Fruit fly (Drosophila melanogaster) S2 (cell line): ENCODE results near the gene Polr1H.

Experiments
- CG8478 ChIP-seq: fragments of >200 bp; optimal IDR thresholded peaks from 2 replicates; lab custom pipeline; 2018
- CTCF ChIP-seq, 2 experiments: fragments of >200 bp; optimal IDR thresholded peaks; 2 replicates each; lab custom pipeline; 2018

DNA sequence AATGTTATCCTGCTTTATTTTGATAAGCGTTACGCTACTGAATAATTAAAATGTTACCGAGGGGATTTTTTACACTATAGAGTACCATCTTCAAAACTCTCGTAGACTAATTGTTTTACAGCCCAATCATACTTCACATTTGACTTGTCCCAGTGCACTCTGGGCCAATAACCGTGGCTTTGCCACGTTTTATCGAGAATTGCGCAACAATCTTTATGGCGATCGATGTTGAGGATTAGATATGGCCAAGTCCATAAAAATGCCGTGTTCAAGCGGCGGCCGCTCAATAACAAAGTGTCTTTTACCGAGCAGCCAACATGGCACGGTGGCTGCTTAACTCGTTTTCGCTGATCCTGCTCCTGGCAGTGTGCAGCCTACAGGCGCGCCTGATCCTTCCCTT is 32.7 kb downstream of the Polr1H start, which contains the start of gene CG31343:
- no peak for TF ChIP-seq CG8478
- no peak for TF ChIP-seq CTCF (optimal IDR thresholded peaks at IDR 0.05; lab: Kevin White, UChicago)
